Fruit fly (Drosophila melanogaster) whole organism, prepupa: ENCODE measurements around the gene CG9962.

Source experiments
- CG11762 ChIP-seq: fragments of 200-800 bp; sonication (Bioruptor generic); optimal IDR thresholded peaks from 3 replicates; lab custom pipeline; 2016; ENCODE audit warnings: missing biosample characterization, missing genetic modification characterization; ENCODE audit not compliant: insufficient read depth
- CG1621 ChIP-seq: fragments of 200-800 bp; sonication (Bioruptor generic); optimal IDR thresholded peaks from 3 replicates; lab custom pipeline; 2018; ENCODE audit warnings: missing biosample characterization, mild to moderate bottlenecking, missing genetic modification characterization
- CG3919 ChIP-seq: fragments of 200-800 bp; sonication (Bioruptor generic); optimal IDR thresholded peaks from 3 replicates; lab custom pipeline; 2016; ENCODE audit warnings: missing biosample characterization, missing genetic modification characterization
- Eip93F ChIP-seq: fragments of 200-800 bp; sonication (Bioruptor generic); optimal IDR thresholded peaks from 2 replicates; lab custom pipeline; 2016; ENCODE audit warnings: missing biosample characterization, mild to moderate bottlenecking, missing genetic modification characterization
- Ets96B ChIP-seq: fragments of 200-800 bp; optimal IDR thresholded peaks from 2 replicates; lab custom pipeline; 2019; ENCODE audit warnings: missing biosample characterization, mild to moderate bottlenecking, missing genetic modification characterization, moderate library complexity
- OdsH ChIP-seq: fragments of 200-800 bp; sonication (Bioruptor generic); optimal IDR thresholded peaks from 3 replicates; lab custom pipeline; 2016; ENCODE audit warnings: missing biosample characterization, missing genetic modification characterization
- Smox ChIP-seq: fragments of 200-800 bp; sonication (Bioruptor generic); optimal IDR thresholded peaks from 3 replicates; lab custom pipeline; 2016; ENCODE audit warnings: missing biosample characterization, missing genetic modification characterization
- Sox102F ChIP-seq: fragments of 200-800 bp; sonication (Bioruptor generic); optimal IDR thresholded peaks from 2 replicates; lab custom pipeline; 2016; ENCODE audit warnings: missing biosample characterization, mild to moderate bottlenecking, missing genetic modification characterization
- cyc ChIP-seq: fragments of 200-800 bp; sonication (Bioruptor generic); optimal IDR thresholded peaks from 3 replicates; lab custom pipeline; 2016; ENCODE audit warnings: missing biosample characterization, missing genetic modification characterization
- spab ChIP-seq: fragments of 200-800 bp; sonication (Bioruptor generic); optimal IDR thresholded peaks from 2 replicates; lab custom pipeline; 2017; ENCODE audit warnings: missing biosample characterization, mild to moderate bottlenecking, missing genetic modification characterization, missing genetic modification reagents

dm6 chr2L:2677553-2677952, 30.0 kb upstream of the CG9962 start, which contains the start of gene Tmtc1:
- TF ChIP-seq CG1621 (no peak), spab (GFP tag; lab: Kevin White, UChicago) (no peak), OdsH (GFP tag; lab: Kevin White, UChicago) (no peak), Eip93F (GFP tag; lab: Kevin White, UChicago) (no peak), cyc (GFP tag; lab: Kevin White, UChicago) (no peak), CG11762 (no peak), Sox102F (GFP tag; lab: Kevin White, UChicago) (no peak), Ets96B (tag; lab: Kevin White, UChicago) (no peak), Smox (GFP tag; lab: Kevin White, UChicago) (no peak), CG3919 (GFP tag; lab: Kevin White, UChicago) (no peak)
